Worm (Caenorhabditis elegans): ENCODE data around the gene Y37D8A.29.

The Y37D8A.29 gene

DNA sequence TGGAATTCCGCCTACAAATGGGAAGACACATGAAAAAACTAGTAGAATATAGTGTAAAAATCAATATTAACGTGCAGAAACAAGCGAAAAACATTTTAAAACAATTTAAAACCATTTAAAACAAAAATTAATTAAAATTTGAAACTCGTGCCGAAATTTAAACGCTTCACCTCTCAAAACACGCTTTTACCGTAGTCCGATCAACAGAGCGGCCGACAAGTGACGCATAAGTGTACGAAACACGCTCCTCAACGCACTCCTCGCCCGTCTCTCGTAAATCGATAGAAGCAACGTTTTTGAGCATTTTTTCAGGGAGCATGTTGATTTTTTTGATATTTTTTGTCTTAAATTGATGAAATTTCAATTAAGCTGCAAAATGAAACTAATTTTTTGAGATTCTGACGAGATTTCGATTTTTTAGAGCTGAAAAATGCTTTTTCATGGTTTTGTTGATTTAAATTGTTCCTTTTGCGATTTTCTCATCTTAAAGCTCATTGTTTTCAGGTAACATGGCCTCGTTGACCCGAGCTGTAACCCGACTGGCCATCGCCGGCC is 13.6 kb upstream of the Y37D8A.29 start, which contains the start of gene cox-5A (continued):
- TF ChIP-seq zip-11 (GFP tag; IDR thresholded peaks at IDR 0.05) (no peak), pqm-1 (tag; optimal IDR thresholded peaks at IDR 0.05) (peak; percentile 50), mes-2 (tag; optimal IDR thresholded peaks at IDR 0.05; ENCODE audit: poor library complexity, severe bottlenecking) (peak; percentile 98), dmd-9 (GFP tag; IDR thresholded peaks at IDR 0.05) (peak; percentile 99), zag-1 (tag; optimal IDR thresholded peaks at IDR 0.05) (peak; percentile 80), nhr-48 (tag; optimal IDR thresholded peaks at IDR 0.05) (peak; percentile 95), spr-3 (GFP tag; optimal IDR thresholded peaks at IDR 0.05) (peak; percentile 99), lim-7 (GFP tag; IDR thresholded peaks at IDR 0.05) (peak; percentile 65), rbr-2 (tag; optimal IDR thresholded peaks at IDR 0.05) (peak; percentile 99), nhr-77 (tag; optimal IDR thresholded peaks at IDR 0.05) (peak; percentile 98), lin-29 (GFP tag; IDR thresholded peaks at IDR 0.05) (peak; percentile 96), pha-4 (GFP tag; IDR thresholded peaks at IDR 0.05) (peak; percentile 99), pha-4 (tag; optimal IDR thresholded peaks at IDR 0.05) (peak; percentile 99), daf-12 (tag; optimal IDR thresholded peaks at IDR 0.05) (no peak), nhr-28 (tag; optimal IDR thresholded peaks at IDR 0.05) (peak; percentile 94), dmd-6 (GFP tag; IDR thresholded peaks at IDR 0.05) (peak; percentile 99), Y5F2A.4 (GFP tag; optimal IDR thresholded peaks at IDR 0.05) (peak; percentile 92), hif-1 (tag; optimal IDR thresholded peaks at IDR 0.05) (peak; percentile 85 to 96), ceh-82 (tag; optimal IDR thresholded peaks at IDR 0.05) (no peak), ceh-44 (GFP tag; IDR thresholded peaks at IDR 0.05) (peak; percentile 90), fos-1 (tag; optimal IDR thresholded peaks at IDR 0.05) (peak; percentile 97), mxl-2 (GFP tag; conservative IDR thresholded peaks at IDR 0.05) (peak; percentile 76; the same call in 1 of the 2 replicates), F49E8.2 (tag; optimal IDR thresholded peaks at IDR 0.05; ENCODE audit: borderline replicate concordance) (peak; percentile 92), nhr-25 (tag; optimal IDR thresholded peaks at IDR 0.05; ENCODE audit: borderline replicate concordance, insufficient read depth) (peak; percentile 96), Y105C5A.15 (GFP tag; IDR thresholded peaks at IDR 0.05) (peak; percentile 95), Y48G9A.11 (GFP tag; IDR thresholded peaks at IDR 0.05) (peak; percentile 90), unc-39 (tag; optimal IDR thresholded peaks at IDR 0.05) (no peak), spr-1 (tag; optimal IDR thresholded peaks at IDR 0.05) (peak; percentile 97), nhr-11 (tag; optimal IDR thresholded peaks at IDR 0.05) (peak; percentile 98), daf-19 (GFP tag; conservative IDR thresholded peaks at IDR 0.05) (no peak), lin-15B (tag; optimal IDR thresholded peaks at IDR 0.05) (peak; percentile 89)

DNA sequence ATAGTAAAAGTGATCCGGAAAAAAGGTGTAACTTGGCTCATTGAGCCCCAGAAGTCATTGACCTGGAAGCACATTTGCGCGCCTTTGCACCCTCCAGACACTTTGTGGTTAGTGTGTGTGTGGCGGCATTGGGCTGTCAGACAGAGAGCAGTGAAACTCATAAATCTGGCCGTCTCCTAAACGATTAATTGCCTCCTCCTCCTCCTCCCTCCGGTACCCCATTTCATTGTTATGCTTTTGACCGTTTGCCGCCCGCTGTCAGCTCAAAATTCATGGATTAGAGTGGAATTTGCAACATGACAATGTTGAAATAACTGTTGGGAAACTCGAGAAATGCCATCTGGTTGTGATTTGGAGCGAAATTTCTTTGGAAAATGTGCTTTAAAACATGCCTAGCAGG is 12.6 kb upstream of the Y37D8A.29 start:
- TF ChIP-seq unc-39 (tag; optimal IDR thresholded peaks at IDR 0.05): no peak
- peak in 1 of 2 experiments; percentile 69 for TF ChIP-seq unc-62 (GFP tag; optimal IDR thresholded peaks at IDR 0.05 in 1 of 2)
- TF ChIP-seq unc-62 (tag; optimal IDR thresholded peaks at IDR 0.05): no peak

- TF ChIP-seq lin-13 (GFP tag; optimal IDR thresholded peaks at IDR 0.05) (no peak), T26A8.4 (GFP tag; IDR thresholded peaks at IDR 0.05) (no peak), hif-1 (tag; optimal IDR thresholded peaks at IDR 0.05) (no peak), zag-1 (tag; optimal IDR thresholded peaks at IDR 0.05) (no peak), unc-62 (GFP tag; optimal IDR thresholded peaks at IDR 0.05 in 1 of 2) (peak in 1 of 2 experiments; percentile 50), unc-62 (tag; optimal IDR thresholded peaks at IDR 0.05) (no peak), ztf-7 (tag; optimal IDR thresholded peaks at IDR 0.05) (no peak)
Measured at ce11 chrIII:12894207-12894606, 2.7 kb upstream of the Y37D8A.29 start.

- TF ChIP-seq nhr-102 (tag; optimal IDR thresholded peaks at IDR 0.05): no peak
- peak; percentile 46 for TF ChIP-seq fkh-10 (GFP tag; optimal IDR thresholded peaks at IDR 0.05)
Measured at ce11 chrIII:12892767-12893166, 1.3 kb upstream of the Y37D8A.29 start.
